Fruit fly (Drosophila melanogaster) whole organism, embryonic: ENCODE measurements around the gene CG32379.
A peak's percentile ranks its signal among the peaks of the same experiment; 100 is the strongest.

ENCODE experiments used
- Atf3 ChIP-seq: fragments of 200-800 bp; sonication (Bioruptor generic); optimal IDR thresholded peaks from 3 replicates; lab custom pipeline; 2016; ENCODE audit warnings: missing biosample characterization, missing genetic modification characterization
- CG10462 ChIP-seq: fragments of 200-800 bp; sonication (Bioruptor generic); optimal IDR thresholded peaks from 2 replicates; lab custom pipeline; 2016; ENCODE audit warnings: missing biosample characterization, missing genetic modification characterization
- CG11398 ChIP-seq: fragments of 200-800 bp; sonication (Bioruptor generic); optimal IDR thresholded peaks from 2 replicates; lab custom pipeline; 2016; ENCODE audit warnings: missing biosample characterization, missing genetic modification characterization
- CG12942 ChIP-seq: fragments of 200-800 bp; sonication (Bioruptor generic); optimal IDR thresholded peaks from 3 replicates; lab custom pipeline; 2016; ENCODE audit warnings: missing biosample characterization, missing genetic modification characterization
- CG13123 ChIP-seq: fragments of 200-800 bp; sonication (Bioruptor generic); optimal IDR thresholded peaks from 2 replicates; lab custom pipeline; 2016; ENCODE audit warnings: missing biosample characterization, missing genetic modification characterization
- CG14860 ChIP-seq: fragments of 200-800 bp; sonication (Bioruptor generic); IDR thresholded peaks from 3 replicates; pipeline ENCODE4 v1.3.6; 2022; ENCODE audit warnings: missing biosample characterization, missing genetic modification characterization; ENCODE audit not compliant: partially characterized antibody
- CG15011 ChIP-seq: fragments of 200-800 bp; sonication (Bioruptor generic); optimal IDR thresholded peaks from 3 replicates; lab custom pipeline; 2018; ENCODE audit warnings: missing biosample characterization, mild to moderate bottlenecking, missing genetic modification characterization
- CG1529 ChIP-seq: fragments of 200-800 bp; sonication (Bioruptor generic); optimal IDR thresholded peaks from 3 replicates; lab custom pipeline; 2018; ENCODE audit warnings: missing biosample characterization, missing genetic modification characterization
- CG1602 ChIP-seq: fragments of 200-800 bp; sonication (Bioruptor generic); optimal IDR thresholded peaks from 3 replicates; lab custom pipeline; 2016; ENCODE audit warnings: missing biosample characterization, missing genetic modification characterization
- CG1603 ChIP-seq: fragments of 200-800 bp; sonication (Bioruptor generic); optimal IDR thresholded peaks from 2 replicates; lab custom pipeline; 2019; ENCODE audit warnings: missing biosample characterization, mild to moderate bottlenecking, missing genetic modification characterization, moderate library complexity
- CG16863 ChIP-seq: fragments of 200-800 bp; sonication (Bioruptor generic); optimal IDR thresholded peaks from 3 replicates; lab custom pipeline; 2016; ENCODE audit warnings: missing biosample characterization, missing genetic modification characterization
- CG17829 ChIP-seq: fragments of 200-800 bp; optimal IDR thresholded peaks from 2 replicates; lab custom pipeline; 2019; ENCODE audit warnings: missing biosample characterization, mild to moderate bottlenecking, missing genetic modification characterization, moderate library complexity
- CG2129 ChIP-seq: fragments of 200-800 bp; sonication (Bioruptor generic); IDR thresholded peaks from 2 replicates; pipeline ENCODE4 v1.3.6; 2022; ENCODE audit warnings: missing biosample characterization, missing genetic modification characterization; ENCODE audit not compliant: partially characterized antibody
- CG2889 ChIP-seq: fragments of 200-800 bp; sonication (Bioruptor generic); IDR thresholded peaks from 3 replicates; pipeline ENCODE4 v1.3.6; 2022; ENCODE audit warnings: missing biosample characterization, missing genetic modification characterization
- CG31388 ChIP-seq: fragments of 200-800 bp; sonication (Bioruptor generic); optimal IDR thresholded peaks from 2 replicates; lab custom pipeline; 2016; ENCODE audit warnings: missing biosample characterization, missing genetic modification characterization
- CG34422 ChIP-seq: fragments of 200-800 bp; sonication (Bioruptor generic); IDR thresholded peaks from 3 replicates; pipeline ENCODE4 v1.3.6; 2022; ENCODE audit warnings: missing biosample characterization, missing genetic modification characterization
- CG3726 ChIP-seq: fragments of 200-800 bp; sonication (Bioruptor generic); IDR thresholded peaks from 3 replicates; pipeline ENCODE4, ENCODE4 v1.3.6; 2022; ENCODE audit warnings: missing biosample characterization, missing genetic modification characterization
- CG3847 ChIP-seq: fragments of 200-800 bp; sonication (Bioruptor generic); IDR thresholded peaks from 2 replicates; pipeline ENCODE4 v1.3.6; 2022; ENCODE audit warnings: missing biosample characterization, missing genetic modification characterization
- CG4360 ChIP-seq: fragments of 200-800 bp; sonication (Bioruptor generic); IDR thresholded peaks from 2 replicates; pipeline ENCODE4 v1.3.6; 2022; ENCODE audit warnings: missing biosample characterization, missing genetic modification characterization
- CG43689 ChIP-seq: fragments of 200-800 bp; sonication (Bioruptor generic); IDR thresholded peaks from 2 replicates; pipeline ENCODE4 v1.3.6; 2022; ENCODE audit warnings: missing biosample characterization, missing genetic modification characterization
- CG7963 ChIP-seq: fragments of 200-800 bp; sonication (Bioruptor generic); IDR thresholded peaks from 3 replicates; pipeline ENCODE4 v1.3.6; 2022; ENCODE audit warnings: missing biosample characterization, missing genetic modification characterization; ENCODE audit not compliant: partially characterized antibody
- Dek ChIP-seq: fragments of 200-800 bp; sonication (Bioruptor generic); optimal IDR thresholded peaks from 3 replicates; lab custom pipeline; 2019; ENCODE audit warnings: missing biosample characterization, mild to moderate bottlenecking, missing genetic modification characterization, moderate library complexity
- E2f2 ChIP-seq: fragments of 200-800 bp; sonication (Bioruptor generic); IDR thresholded peaks from 2 replicates; pipeline ENCODE4 v1.3.6; 2022; ENCODE audit warnings: missing biosample characterization, missing genetic modification characterization
- Fer2 ChIP-seq: fragments of 200-800 bp; sonication (Bioruptor generic); optimal IDR thresholded peaks from 2 replicates; lab custom pipeline; 2018; ENCODE audit warnings: missing biosample characterization, mild to moderate bottlenecking, missing genetic modification characterization, moderate library complexity
- Fer3 ChIP-seq: fragments of 200-800 bp; sonication (Bioruptor generic); optimal IDR thresholded peaks from 2 replicates; lab custom pipeline; 2018; ENCODE audit warnings: missing biosample characterization, mild to moderate bottlenecking, missing genetic modification characterization, moderate library complexity
- Gsc ChIP-seq: fragments of 200-800 bp; sonication (Bioruptor generic); IDR thresholded peaks from 2 replicates; pipeline ENCODE4 v1.3.6; 2022; ENCODE audit warnings: missing biosample characterization, missing genetic modification characterization
- H15 ChIP-seq: fragments of 200-800 bp; sonication (Bioruptor generic); IDR thresholded peaks from 3 replicates; pipeline ENCODE4 v1.3.6; 2022; ENCODE audit warnings: missing biosample characterization, missing genetic modification characterization
- H2.0 ChIP-seq: fragments of 200-800 bp; sonication (Bioruptor generic); IDR thresholded peaks from 2 replicates; pipeline ENCODE4 v1.3.6; 2022; ENCODE audit warnings: missing biosample characterization, missing genetic modification characterization
- Hr3 ChIP-seq: fragments of 200-800 bp; sonication (Bioruptor generic); optimal IDR thresholded peaks from 3 replicates; lab custom pipeline; 2016; ENCODE audit warnings: missing biosample characterization, missing genetic modification characterization
- Hr51 ChIP-seq, 2 experiments: fragments of 200-800 bp; sonication (Bioruptor generic); optimal IDR thresholded peaks; 2 replicates in 1 of 2; 3 replicates in 1 of 2; lab custom pipeline; 2016 to 2018; ENCODE audit warnings: missing biosample characterization in 2 of 2, missing genetic modification characterization in 2 of 2, mild to moderate bottlenecking in 1 of 2, moderate library complexity in 1 of 2
- MTF-1 ChIP-seq: fragments of 200-800 bp; sonication (Bioruptor generic); optimal IDR thresholded peaks from 2 replicates; lab custom pipeline; 2018; ENCODE audit warnings: missing biosample characterization, mild to moderate bottlenecking, missing genetic modification characterization, borderline replicate concordance
- Med ChIP-seq: fragments of 200-800 bp; sonication (Bioruptor generic); peaks from one replicate; lab custom pipeline; 2016; ENCODE audit warnings: missing biosample characterization, missing genetic modification characterization, mild to moderate bottlenecking, inconsistent platforms, moderate library complexity
- Neu2 ChIP-seq: fragments of 200-800 bp; sonication (Bioruptor generic); optimal IDR thresholded peaks from 3 replicates; lab custom pipeline; 2016; ENCODE audit warnings: missing biosample characterization, missing genetic modification characterization, borderline replicate concordance
- Poxn ChIP-seq: fragments of 200-800 bp; sonication (Bioruptor generic); IDR thresholded peaks from 2 replicates; pipeline ENCODE4 v1.3.6; 2022; ENCODE audit warnings: missing biosample characterization, missing genetic modification characterization
- ase ChIP-seq: fragments of 200-800 bp; sonication (Bioruptor generic); IDR thresholded peaks from 3 replicates; pipeline ENCODE4 v1.3.6; 2022; ENCODE audit warnings: missing biosample characterization, missing genetic modification characterization
- bbx ChIP-seq: fragments of 200-800 bp; sonication (Bioruptor generic); IDR thresholded peaks from 2 replicates; pipeline ENCODE4 v1.3.6; 2022; ENCODE audit warnings: missing biosample characterization, missing genetic modification characterization; ENCODE audit not compliant: partially characterized antibody
- bsh ChIP-seq, 2 experiments: fragments of 200-800 bp; sonication (Bioruptor generic); optimal IDR thresholded peaks; 2 replicates each; lab custom pipeline; 2017 to 2018; ENCODE audit warnings: mild to moderate bottlenecking in 2 of 2, missing biosample characterization in 2 of 2, missing genetic modification characterization in 2 of 2, moderate library complexity in 1 of 2
- cas ChIP-seq: fragments of 200-800 bp; sonication (Bioruptor generic); IDR thresholded peaks from 2 replicates; pipeline ENCODE4 v1.3.6; 2022; ENCODE audit warnings: missing biosample characterization, missing genetic modification characterization
- chinmo ChIP-seq: fragments of 200-800 bp; sonication (Bioruptor generic); IDR thresholded peaks from 4 replicates; pipeline ENCODE4 v1.3.6; 2022; ENCODE audit warnings: missing biosample characterization, missing genetic modification characterization; ENCODE audit not compliant: partially characterized antibody
- dysf ChIP-seq: fragments of 200-800 bp; sonication (Bioruptor generic); IDR thresholded peaks from 3 replicates; pipeline ENCODE4 v1.3.6; 2022; ENCODE audit warnings: missing biosample characterization, missing genetic modification characterization
- esg ChIP-seq: fragments of 200-800 bp; sonication (Bioruptor generic); conservative IDR thresholded peaks from 2 replicates; pipeline ENCODE4 v1.3.6; 2022; ENCODE audit warnings: missing biosample characterization, missing genetic modification characterization
- fd96Cb ChIP-seq: fragments of 200-800 bp; sonication (Bioruptor generic); optimal IDR thresholded peaks from 2 replicates; lab custom pipeline; 2018; ENCODE audit warnings: missing biosample characterization, mild to moderate bottlenecking, missing genetic modification characterization, moderate library complexity
- ind ChIP-seq: fragments of 200-800 bp; sonication (Bioruptor generic); optimal IDR thresholded peaks from 3 replicates; lab custom pipeline; 2016; ENCODE audit warnings: missing biosample characterization, missing genetic modification characterization
- nerfin-1 ChIP-seq: fragments of 200-800 bp; sonication (Bioruptor generic); optimal IDR thresholded peaks from 3 replicates; lab custom pipeline; 2019; ENCODE audit warnings: missing biosample characterization, mild to moderate bottlenecking, missing genetic modification characterization, moderate library complexity
- org-1 ChIP-seq: fragments of 200-800 bp; sonication (Bioruptor generic); optimal IDR thresholded peaks from 2 replicates; lab custom pipeline; 2017; ENCODE audit warnings: missing biosample characterization, missing genetic modification characterization
- pnt ChIP-seq: fragments of 200-800 bp; sonication (Bioruptor generic); optimal IDR thresholded peaks from 3 replicates; lab custom pipeline; 2016; ENCODE audit warnings: missing biosample characterization, missing genetic modification characterization
- repo ChIP-seq: fragments of 200-800 bp; sonication (Bioruptor generic); optimal IDR thresholded peaks from 2 replicates; lab custom pipeline; 2016; ENCODE audit warnings: missing biosample characterization, missing genetic modification characterization
- rib ChIP-seq: fragments of 200-800 bp; sonication (Bioruptor generic); IDR thresholded peaks from 2 replicates; pipeline ENCODE4 v1.3.6; 2022; ENCODE audit warnings: missing biosample characterization, missing genetic modification characterization
- salm ChIP-seq: fragments of 200-800 bp; sonication (Bioruptor generic); optimal IDR thresholded peaks from 2 replicates; lab custom pipeline; 2018; ENCODE audit warnings: missing biosample characterization, mild to moderate bottlenecking, missing genetic modification characterization
- sd ChIP-seq: fragments of 200-800 bp; sonication (Bioruptor generic); optimal IDR thresholded peaks from 3 replicates; lab custom pipeline; 2018; ENCODE audit warnings: missing biosample characterization, mild to moderate bottlenecking, missing genetic modification characterization, moderate library complexity
- slp2 ChIP-seq: fragments of 200-800 bp; sonication (Bioruptor generic); optimal IDR thresholded peaks from 2 replicates; lab custom pipeline; 2016; ENCODE audit warnings: missing biosample characterization, missing genetic modification characterization

Gene CG32379

DNA sequence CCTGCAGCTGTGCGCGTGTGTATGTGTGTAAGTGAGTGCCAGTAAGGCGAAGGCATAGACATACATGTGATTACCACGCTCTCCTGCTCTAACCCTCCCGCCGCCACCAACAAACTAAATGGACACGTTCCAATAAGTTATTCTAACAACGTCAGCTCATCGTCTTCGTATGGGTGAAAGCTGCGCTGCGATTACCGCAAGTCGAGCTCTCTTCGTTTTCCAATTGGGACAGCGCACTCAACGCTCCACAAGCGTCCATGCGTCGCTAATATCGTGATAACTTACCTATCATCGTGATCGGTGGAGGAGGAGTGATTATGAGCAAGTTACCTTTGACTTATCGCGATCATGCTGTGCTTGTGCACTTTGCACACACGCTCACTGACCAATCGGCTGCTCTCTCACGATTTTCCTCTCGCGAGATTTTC, 35.0 kb upstream of the CG32379 start (continued):
- peak; percentile 16; the same call in 1 of the 2 replicates for TF ChIP-seq bbx (GFP tag; lab: Robert Waterston, UW)
- no peak for TF ChIP-seq Dek (tag; lab: Kevin White, UChicago)
- TF ChIP-seq CG3847 = no peak
- TF ChIP-seq sd (tag; lab: Kevin White, UChicago) = no peak
- TF ChIP-seq CG14860 (GFP tag; lab: Robert Waterston, UW) = no peak
- TF ChIP-seq Neu2 (GFP tag; lab: Kevin White, UChicago) = no peak
- no peak for TF ChIP-seq CG7963
- TF ChIP-seq CG1529 (GFP tag; lab: Kevin White, UChicago) = no peak
- TF ChIP-seq Fer3 (tag; lab: Kevin White, UChicago) = no peak
- TF ChIP-seq CG1602 (GFP tag; lab: Kevin White, UChicago) = no peak
- TF ChIP-seq esg (GFP tag; lab: Robert Waterston, UW) = no peak
- no peak for TF ChIP-seq CG15011 (GFP tag; lab: Kevin White, UChicago)
- no peak for TF ChIP-seq salm (tag; lab: Kevin White, UChicago)
- no peak for TF ChIP-seq CG2129 (GFP tag; lab: Robert Waterston, UW)
- TF ChIP-seq CG11398 (GFP tag; lab: Kevin White, UChicago) = no peak
- TF ChIP-seq CG10462 (GFP tag; lab: Kevin White, UChicago) = no peak
- no peak for TF ChIP-seq Hr3
- TF ChIP-seq slp2 (GFP tag; lab: Kevin White, UChicago) = no peak
- peak; percentile 75 for TF ChIP-seq Med (GFP tag; lab: Kevin White, UChicago)
- no peak for TF ChIP-seq ase (GFP tag; lab: Robert Waterston, UW)
- no peak for TF ChIP-seq CG43689 (GFP tag; lab: Robert Waterston, UW)
- peak; percentile 2 for TF ChIP-seq CG1603 (tag; lab: Kevin White, UChicago)
- TF ChIP-seq CG2889 (GFP tag; lab: Robert Waterston, UW) = no peak
- TF ChIP-seq CG16863 (GFP tag; lab: Kevin White, UChicago) = no peak
- TF ChIP-seq bsh (GFP tag; optimal IDR thresholded peaks at IDR 0.05; lab: Kevin White, UChicago) = no peak
- TF ChIP-seq E2f2 (GFP tag; lab: Robert Waterston, UW) = no peak
- no peak for TF ChIP-seq ind (GFP tag; lab: Kevin White, UChicago)
- no peak for TF ChIP-seq Gsc (GFP tag; lab: Robert Waterston, UW)
- no peak for TF ChIP-seq H15
- no peak for TF ChIP-seq cas (GFP tag; lab: Robert Waterston, UW)
- TF ChIP-seq repo (GFP tag; lab: Kevin White, UChicago) = no peak
- no peak for TF ChIP-seq Poxn (GFP tag; lab: Robert Waterston, UW)
- TF ChIP-seq CG12942 (GFP tag; lab: Kevin White, UChicago) = no peak
- TF ChIP-seq CG4360 (GFP tag; lab: Robert Waterston, UW) = no peak
- no peak for TF ChIP-seq Atf3 (GFP tag; lab: Kevin White, UChicago)
- no peak for TF ChIP-seq CG13123 (GFP tag; lab: Kevin White, UChicago)
- TF ChIP-seq dysf (GFP tag; lab: Robert Waterston, UW) = peak; percentile 33; the same call in 1 of the 3 replicates
- no peak for TF ChIP-seq CG31388 (GFP tag; lab: Kevin White, UChicago)
- 0 out of 4 replicates have a peak, but pooled peaks have one; percentile 8 for TF ChIP-seq chinmo (GFP tag; lab: Robert Waterston, UW)
- TF ChIP-seq Hr51 (GFP tag; optimal IDR thresholded peaks at IDR 0.05; lab: Kevin White, UChicago) = no peak
- TF ChIP-seq nerfin-1 (tag; lab: Kevin White, UChicago) = peak; percentile 53
- TF ChIP-seq Fer2 (tag; lab: Kevin White, UChicago) = no peak
- TF ChIP-seq MTF-1 = no peak
- no peak for TF ChIP-seq CG3726 (GFP tag; lab: Robert Waterston, UW)
- no peak for TF ChIP-seq H2.0 (GFP tag; lab: Robert Waterston, UW)
- TF ChIP-seq CG17829 (tag; lab: Kevin White, UChicago) = peak; percentile 9
- no peak for TF ChIP-seq org-1 (GFP tag; lab: Kevin White, UChicago)
- no peak for TF ChIP-seq CG34422 (GFP tag; lab: Robert Waterston, UW)
- TF ChIP-seq rib (GFP tag; lab: Robert Waterston, UW) = 0 out of 2 replicates have a peak, but pooled peaks have one; percentile 16
- TF ChIP-seq pnt (GFP tag; lab: Kevin White, UChicago) = no peak
- TF ChIP-seq fd96Cb = no peak
